Worm (Caenorhabditis elegans) whole organism, early embryonic: Measurements from ENCODE around the gene T13C5.3.

ENCODE experiments used
- F13C5.2 ChIP-seq: sonication (generic microtip); optimal IDR thresholded peaks from 2 replicates; lab custom pipeline; 2017; ENCODE audit warnings: mild to moderate bottlenecking, missing genetic modification characterization, inconsistent platforms, missing compliant biosample characterization
- ama-1 ChIP-seq: fragments of 150-350 bp; optimal IDR thresholded peaks from 2 replicates; lab custom pipeline; 2014
- ceh-13 ChIP-seq: fragments of 200-800 bp; sonication (Bioruptor generic); optimal IDR thresholded peaks from 2 replicates; lab custom pipeline; 2018; ENCODE audit warnings: mild to moderate bottlenecking, missing genetic modification characterization, missing compliant biosample characterization
- ceh-36 ChIP-seq: sonication (generic microtip); optimal IDR thresholded peaks from 2 replicates; lab custom pipeline; 2016; ENCODE audit warnings: missing genetic modification characterization, inconsistent platforms, missing compliant biosample characterization
- hnd-1 ChIP-seq: sonication (generic microtip); optimal IDR thresholded peaks from 2 replicates; lab custom pipeline; 2016; ENCODE audit warnings: missing genetic modification characterization, missing compliant biosample characterization
- sea-1 ChIP-seq: fragments of 200-800 bp; sonication (Bioruptor generic); conservative IDR thresholded peaks from 2 replicates; pipeline ENCODE4 v1.3.6; 2022; ENCODE audit warnings: missing genetic modification characterization, missing compliant biosample characterization
- tra-4 ChIP-seq: sonication (generic microtip); optimal IDR thresholded peaks from 2 replicates; lab custom pipeline; 2017; ENCODE audit warnings: missing genetic modification characterization, missing compliant biosample characterization

ce11 chrX:6208463-6208862 lies 30.1 kb downstream of the T13C5.3 start, which contains the start of gene C14F11.7:
- TF ChIP-seq sea-1 (GFP tag; lab: Robert Waterston, UW) (no peak), ceh-36 (tag; lab: Kevin White, UChicago) (no peak), F13C5.2 (tag; lab: Kevin White, UChicago) (no peak), ama-1 (no peak), tra-4 (tag; lab: Kevin White, UChicago) (no peak), ceh-13 (GFP tag; lab: Kevin White, UChicago) (no peak), hnd-1 (tag; lab: Kevin White, UChicago) (no peak)
